Fruit fly (Drosophila melanogaster) whole organism, embryonic: Measurements from ENCODE around the gene Jon66Cii.

Experiments used
- Asciz ChIP-seq: fragments of 200-800 bp; sonication (Bioruptor generic); optimal IDR thresholded peaks from 2 replicates; lab custom pipeline; 2017; ENCODE audit warnings: missing biosample characterization, mild to moderate bottlenecking, missing genetic modification characterization, missing genetic modification reagents
- B-H1 ChIP-seq: fragments of 200-800 bp; sonication (Bioruptor generic); IDR thresholded peaks from 3 replicates; pipeline ENCODE4 v1.3.6; 2022; ENCODE audit warnings: missing biosample characterization, missing genetic modification characterization
- CG11085 ChIP-seq: fragments of 200-800 bp; sonication (Bioruptor generic); IDR thresholded peaks from 2 replicates; pipeline ENCODE4 v1.3.6; 2022; ENCODE audit warnings: missing biosample characterization, missing genetic modification characterization
- CG15696 ChIP-seq: fragments of 200-800 bp; sonication (Bioruptor generic); optimal IDR thresholded peaks from 2 replicates; lab custom pipeline; 2019; ENCODE audit warnings: missing biosample characterization, mild to moderate bottlenecking, missing genetic modification characterization, moderate library complexity
- CG16813 ChIP-seq: fragments of 200-800 bp; sonication (Bioruptor generic); IDR thresholded peaks from 3 replicates; pipeline ENCODE4 v1.3.6; 2022; ENCODE audit warnings: missing biosample characterization, missing genetic modification characterization; ENCODE audit not compliant: partially characterized antibody
- CG2199 ChIP-seq: fragments of 200-800 bp; sonication (Bioruptor generic); IDR thresholded peaks from 3 replicates; pipeline ENCODE4 v1.3.6; 2022; ENCODE audit warnings: missing biosample characterization, missing genetic modification characterization
- CG2712 ChIP-seq: fragments of 200-800 bp; optimal IDR thresholded peaks from 3 replicates; lab custom pipeline; 2019; ENCODE audit warnings: missing biosample characterization, mild to moderate bottlenecking, missing genetic modification characterization, moderate library complexity
- CG2875 ChIP-seq: fragments of 200-800 bp; sonication (Bioruptor generic); optimal IDR thresholded peaks from 2 replicates; lab custom pipeline; 2017; ENCODE audit warnings: missing biosample characterization, mild to moderate bottlenecking, missing genetic modification characterization, missing genetic modification reagents
- CG30020 ChIP-seq: fragments of 200-800 bp; optimal IDR thresholded peaks from 2 replicates; lab custom pipeline; 2019; ENCODE audit warnings: missing biosample characterization, mild to moderate bottlenecking, missing genetic modification characterization, moderate library complexity
- CG31224 ChIP-seq: fragments of 200-800 bp; sonication (Bioruptor generic); IDR thresholded peaks from 2 replicates; pipeline ENCODE4 v1.3.6; 2022; ENCODE audit warnings: missing biosample characterization, missing genetic modification characterization
- CG3847 ChIP-seq: fragments of 200-800 bp; sonication (Bioruptor generic); IDR thresholded peaks from 2 replicates; pipeline ENCODE4 v1.3.6; 2022; ENCODE audit warnings: missing biosample characterization, missing genetic modification characterization
- CG42726 ChIP-seq: fragments of 200-800 bp; sonication (Bioruptor generic); IDR thresholded peaks from 2 replicates; pipeline ENCODE4 v1.3.6; 2022; ENCODE audit warnings: missing biosample characterization, missing genetic modification characterization; ENCODE audit not compliant: partially characterized antibody
- CG6689 ChIP-seq: fragments of 200-800 bp; sonication (Bioruptor generic); IDR thresholded peaks from 2 replicates; pipeline ENCODE4 v1.3.6; 2022; ENCODE audit warnings: missing biosample characterization, missing genetic modification characterization
- CG6765 ChIP-seq: fragments of 200-800 bp; sonication (Bioruptor generic); optimal IDR thresholded peaks from 3 replicates; lab custom pipeline; 2017; ENCODE audit warnings: missing biosample characterization, mild to moderate bottlenecking, missing genetic modification characterization
- CG7745 ChIP-seq: fragments of 200-800 bp; sonication (Bioruptor generic); optimal IDR thresholded peaks from 2 replicates; lab custom pipeline; 2018; ENCODE audit warnings: missing biosample characterization, mild to moderate bottlenecking, missing genetic modification characterization, moderate library complexity
- CG7786 ChIP-seq: fragments of 200-800 bp; sonication (Bioruptor generic); optimal IDR thresholded peaks from 2 replicates; lab custom pipeline; 2016; ENCODE audit warnings: missing biosample characterization, missing genetic modification characterization
- CG9609 ChIP-seq: fragments of 200-800 bp; sonication (Bioruptor generic); optimal IDR thresholded peaks from 3 replicates; lab custom pipeline; 2016; ENCODE audit warnings: missing biosample characterization, missing genetic modification characterization
- CG9876 ChIP-seq: fragments of 200-800 bp; sonication (Bioruptor generic); optimal IDR thresholded peaks from 2 replicates; lab custom pipeline; 2016; ENCODE audit warnings: missing biosample characterization, missing genetic modification characterization
- CG9932 ChIP-seq: fragments of 200-800 bp; sonication (Bioruptor generic); IDR thresholded peaks from 2 replicates; pipeline ENCODE4 v1.3.6; 2022; ENCODE audit warnings: missing biosample characterization, missing genetic modification characterization
- Dbx ChIP-seq: fragments of 200-800 bp; sonication (Bioruptor generic); IDR thresholded peaks from 3 replicates; pipeline ENCODE4 v1.3.6; 2022; ENCODE audit warnings: missing biosample characterization, missing genetic modification characterization
- Dip2 ChIP-seq: fragments of 200-800 bp; sonication (Bioruptor generic); IDR thresholded peaks from 2 replicates; pipeline ENCODE4 v1.3.6; 2022; ENCODE audit warnings: missing biosample characterization, missing genetic modification characterization
- Dp ChIP-seq: fragments of 200-800 bp; sonication (Bioruptor generic); optimal IDR thresholded peaks from 2 replicates; lab custom pipeline; 2018; ENCODE audit warnings: missing biosample characterization, mild to moderate bottlenecking, missing genetic modification characterization, moderate library complexity
- Hmx ChIP-seq: fragments of 200-800 bp; sonication (Bioruptor generic); optimal IDR thresholded peaks from 2 replicates; lab custom pipeline; 2016; ENCODE audit warnings: missing biosample characterization, missing genetic modification characterization
- Mrtf ChIP-seq: fragments of 200-800 bp; sonication (Bioruptor generic); IDR thresholded peaks from 3 replicates; pipeline ENCODE4 v1.3.6; 2022; ENCODE audit warnings: missing biosample characterization, missing genetic modification characterization
- Myb ChIP-seq: fragments of 200-800 bp; sonication (Bioruptor generic); optimal IDR thresholded peaks from 2 replicates; lab custom pipeline; 2016; ENCODE audit warnings: missing biosample characterization, missing genetic modification characterization
- Nf-YB ChIP-seq: fragments of 200-800 bp; sonication (Bioruptor generic); optimal IDR thresholded peaks from 3 replicates; lab custom pipeline; 2019; ENCODE audit warnings: missing biosample characterization, mild to moderate bottlenecking, missing genetic modification characterization, moderate library complexity
- Nf-YC ChIP-seq: fragments of 200-800 bp; optimal IDR thresholded peaks from 3 replicates; lab custom pipeline; 2019; ENCODE audit warnings: missing biosample characterization, mild to moderate bottlenecking, missing genetic modification characterization, moderate library complexity
- Oli ChIP-seq: fragments of 200-800 bp; sonication (Bioruptor generic); optimal IDR thresholded peaks from 2 replicates; lab custom pipeline; 2018; ENCODE audit warnings: missing biosample characterization, mild to moderate bottlenecking, missing genetic modification characterization, moderate library complexity
- Stat92E ChIP-seq, 3 experiments: fragments of >200 bp in 2 of 3; fragments of 200-800 bp in 1 of 3; sonication (Bioruptor generic) in 1 of 3; optimal IDR thresholded peaks; 2 replicates each; lab custom pipeline; 2017 to 2019; ENCODE audit warnings: missing biosample characterization in 3 of 3, missing genetic modification characterization in 3 of 3, mild to moderate bottlenecking in 1 of 3, moderate library complexity in 1 of 3
- bbx ChIP-seq: fragments of 200-800 bp; sonication (Bioruptor generic); IDR thresholded peaks from 2 replicates; pipeline ENCODE4 v1.3.6; 2022; ENCODE audit warnings: missing biosample characterization, missing genetic modification characterization; ENCODE audit not compliant: partially characterized antibody
- bcd ChIP-seq: fragments of 200-800 bp; sonication (Bioruptor generic); optimal IDR thresholded peaks from 2 replicates; lab custom pipeline; 2017; ENCODE audit warnings: missing biosample characterization, mild to moderate bottlenecking, missing genetic modification characterization
- bigmax ChIP-seq: fragments of 200-800 bp; sonication (Bioruptor generic); optimal IDR thresholded peaks from 2 replicates; lab custom pipeline; 2018; ENCODE audit warnings: missing biosample characterization, mild to moderate bottlenecking, missing genetic modification characterization
- cas ChIP-seq: fragments of 200-800 bp; sonication (Bioruptor generic); IDR thresholded peaks from 2 replicates; pipeline ENCODE4 v1.3.6; 2022; ENCODE audit warnings: missing biosample characterization, missing genetic modification characterization
- cato ChIP-seq: fragments of 200-800 bp; sonication (Bioruptor generic); optimal IDR thresholded peaks from 2 replicates; lab custom pipeline; 2016; ENCODE audit warnings: missing biosample characterization, missing genetic modification characterization, borderline replicate concordance
- chm ChIP-seq: fragments of 200-800 bp; sonication (Bioruptor generic); IDR thresholded peaks from 2 replicates; pipeline ENCODE4 v1.3.6; 2022; ENCODE audit warnings: missing biosample characterization, missing genetic modification characterization
- crp ChIP-seq, 2 experiments: fragments of 200-800 bp; sonication (Bioruptor generic); optimal IDR thresholded peaks; 2 replicates in 1 of 2; 3 replicates in 1 of 2; lab custom pipeline; 2017; ENCODE audit warnings: missing biosample characterization in 2 of 2, missing genetic modification characterization in 2 of 2, mild to moderate bottlenecking in 1 of 2, moderate library complexity in 1 of 2
- cwo ChIP-seq: fragments of 200-800 bp; sonication (Bioruptor generic); optimal IDR thresholded peaks from 3 replicates; lab custom pipeline; 2017; ENCODE audit warnings: missing biosample characterization, missing genetic modification characterization, mild to moderate bottlenecking, moderate library complexity, missing genetic modification reagents
- her ChIP-seq: fragments of 200-800 bp; sonication (Bioruptor generic); optimal IDR thresholded peaks from 2 replicates; lab custom pipeline; 2016; ENCODE audit warnings: missing biosample characterization, missing genetic modification characterization
- knrl ChIP-seq: fragments of 200-800 bp; sonication (Bioruptor generic); IDR thresholded peaks from 3 replicates; pipeline ENCODE4 v1.3.6; 2022; ENCODE audit warnings: missing biosample characterization, missing genetic modification characterization; ENCODE audit not compliant: partially characterized antibody
- lilli ChIP-seq: fragments of 200-800 bp; sonication (Bioruptor generic); optimal IDR thresholded peaks from 3 replicates; lab custom pipeline; 2016; ENCODE audit warnings: missing biosample characterization, missing genetic modification characterization
- peb ChIP-seq: fragments of 200-800 bp; sonication (Bioruptor generic); IDR thresholded peaks from 2 replicates; pipeline ENCODE4 v1.3.6; 2022; ENCODE audit warnings: missing biosample characterization, missing genetic modification characterization
- salm ChIP-seq: fragments of 200-800 bp; sonication (Bioruptor generic); optimal IDR thresholded peaks from 2 replicates; lab custom pipeline; 2018; ENCODE audit warnings: missing biosample characterization, mild to moderate bottlenecking, missing genetic modification characterization
- schlank ChIP-seq: fragments of 200-800 bp; sonication (Bioruptor generic); optimal IDR thresholded peaks from 2 replicates; lab custom pipeline; 2018; ENCODE audit warnings: missing biosample characterization, mild to moderate bottlenecking, missing genetic modification characterization
- trem ChIP-seq: fragments of 200-800 bp; optimal IDR thresholded peaks from 3 replicates; lab custom pipeline; 2019; ENCODE audit warnings: missing biosample characterization, mild to moderate bottlenecking, missing genetic modification characterization, moderate library complexity
- usp ChIP-seq: fragments of >200 bp; optimal IDR thresholded peaks from 2 replicates; lab custom pipeline; 2017; ENCODE audit warnings: missing biosample characterization, missing genetic modification characterization
- vnd ChIP-seq: fragments of 200-800 bp; sonication (Bioruptor generic); IDR thresholded peaks from 3 replicates; pipeline ENCODE4 v1.3.6; 2022; ENCODE audit warnings: missing biosample characterization, missing genetic modification characterization; ENCODE audit not compliant: partially characterized antibody
- z ChIP-seq: fragments of 200-800 bp; sonication (Bioruptor generic); IDR thresholded peaks from 3 replicates; pipeline ENCODE4 v1.3.6; 2022; ENCODE audit warnings: missing biosample characterization, missing genetic modification characterization
- zf30C ChIP-seq: fragments of 200-800 bp; sonication (Bioruptor generic); optimal IDR thresholded peaks from 3 replicates; lab custom pipeline; 2018; ENCODE audit warnings: missing biosample characterization, mild to moderate bottlenecking, missing genetic modification characterization

Gene Jon66Cii

dm6 chr3L:8405123-8405522, 11.7 kb upstream of the Jon66Cii start, which contains the start of the genes Tpt, mkg-p and CG13667 (continued):
- no peak for TF ChIP-seq cas
- TF ChIP-seq CG7786 (GFP tag; lab: Kevin White, UChicago): no peak
- TF ChIP-seq salm: no peak
- TF ChIP-seq bigmax (GFP tag; lab: Kevin White, UChicago): no peak
- no peak for TF ChIP-seq lilli (GFP tag; lab: Kevin White, UChicago)
- TF ChIP-seq Asciz (GFP tag; lab: Kevin White, UChicago): no peak
- TF ChIP-seq Hmx: no peak
- TF ChIP-seq CG3847 (GFP tag; lab: Robert Waterston, UW): no peak
- no peak for TF ChIP-seq z (GFP tag; lab: Robert Waterston, UW)
- TF ChIP-seq B-H1 (GFP tag; lab: Robert Waterston, UW): no peak
- no peak for TF ChIP-seq Dbx (GFP tag; lab: Robert Waterston, UW)
- no peak for TF ChIP-seq CG2199 (GFP tag; lab: Robert Waterston, UW)
- TF ChIP-seq Dp: peak; percentile 52
- TF ChIP-seq Mrtf: no peak
- TF ChIP-seq CG15696 (tag; lab: Kevin White, UChicago): no peak
- TF ChIP-seq her (GFP tag; lab: Kevin White, UChicago): no peak
- peak; percentile 52; the same call in 1 of the 2 replicates for TF ChIP-seq CG42726 (GFP tag; lab: Robert Waterston, UW)
- TF ChIP-seq CG7745: no peak
- TF ChIP-seq Nf-YC (tag; lab: Kevin White, UChicago): no peak
- no peak for TF ChIP-seq CG11085 (GFP tag; lab: Robert Waterston, UW)
- no peak for TF ChIP-seq Dip2 (GFP tag; lab: Robert Waterston, UW)
- peak; percentile 83 for TF ChIP-seq knrl (GFP tag; lab: Robert Waterston, UW)
- TF ChIP-seq Oli: no peak
- TF ChIP-seq CG2875 (GFP tag; lab: Kevin White, UChicago): no peak
- no peak for TF ChIP-seq CG9609
- TF ChIP-seq Stat92E (GFP tag; optimal IDR thresholded peaks at IDR 0.05; lab: Kevin White, UChicago): no peak
- no peak for TF ChIP-seq chm (GFP tag; lab: Robert Waterston, UW)
- peak; percentile 20; the same call in 1 of the 2 replicates for TF ChIP-seq CG9932 (GFP tag; lab: Robert Waterston, UW)
- TF ChIP-seq CG30020 (tag; lab: Kevin White, UChicago): peak; percentile 74
- TF ChIP-seq Myb (GFP tag; lab: Kevin White, UChicago): peak; percentile 33
- TF ChIP-seq CG16813: peak; percentile 82
- TF ChIP-seq peb: no peak
- TF ChIP-seq CG2712 (tag; lab: Kevin White, UChicago): peak; percentile 47
- no peak for TF ChIP-seq bcd (GFP tag; lab: Kevin White, UChicago)
- TF ChIP-seq CG31224 (GFP tag; lab: Robert Waterston, UW): no peak
- TF ChIP-seq CG6765 (GFP tag; lab: Kevin White, UChicago): no peak
- peak; percentile 68 for TF ChIP-seq trem (tag; lab: Kevin White, UChicago)
- TF ChIP-seq usp (GFP tag; lab: Kevin White, UChicago): no peak
- no peak for TF ChIP-seq CG9876 (GFP tag; lab: Kevin White, UChicago)
- no peak for TF ChIP-seq schlank
- no peak for TF ChIP-seq CG6689 (GFP tag; lab: Robert Waterston, UW)
- TF ChIP-seq crp (GFP tag; optimal IDR thresholded peaks at IDR 0.05; lab: Kevin White, UChicago): peak in 1 of 2 experiments; percentile 16
- TF ChIP-seq cwo (GFP tag; lab: Kevin White, UChicago): no peak
- peak; percentile 91 for TF ChIP-seq bbx (GFP tag; lab: Robert Waterston, UW)
- peak; percentile 7 for TF ChIP-seq Nf-YB (GFP tag; lab: Kevin White, UChicago)
- no peak for TF ChIP-seq cato
- TF ChIP-seq vnd (GFP tag; lab: Robert Waterston, UW): peak; percentile 72
- TF ChIP-seq zf30C (GFP tag; lab: Kevin White, UChicago): no peak
- TF ChIP-seq, all 482 proteins: peak for 96
